Worm (Caenorhabditis elegans): ENCODE results near the gene arrd-17.

ce11 chrIII:13607833-13608232, 22.8 kb downstream of the arrd-17 start, which contains the start of gene shpk-1:
- TF ChIP-seq sea-2 (GFP tag; optimal IDR thresholded peaks at IDR 0.05) (no peak), fos-1 (tag; optimal IDR thresholded peaks at IDR 0.05) (no peak), snpc-4 (tag; optimal IDR thresholded peaks at IDR 0.05) (no peak), lin-39 (tag; optimal IDR thresholded peaks at IDR 0.05) (no peak), pha-4 (tag; optimal IDR thresholded peaks at IDR 0.05) (peak; percentile 17), ama-1 (optimal IDR thresholded peaks at IDR 0.05) (no peak), zag-1 (tag; optimal IDR thresholded peaks at IDR 0.05) (no peak), daf-12 (tag; optimal IDR thresholded peaks at IDR 0.05) (no peak), egl-27 (tag; optimal IDR thresholded peaks at IDR 0.05) (no peak), nhr-28 (tag; optimal IDR thresholded peaks at IDR 0.05) (no peak), nhr-11 (tag; optimal IDR thresholded peaks at IDR 0.05) (no peak), nhr-77 (tag; optimal IDR thresholded peaks at IDR 0.05) (no peak), unc-39 (tag; optimal IDR thresholded peaks at IDR 0.05) (no peak), fkh-10 (GFP tag; optimal IDR thresholded peaks at IDR 0.05) (no peak)

Data from whole organism, L3 larva.